Fruit fly (Drosophila melanogaster): ENCODE results near the gene tnc.
A peak's percentile ranks its signal among the peaks of the same experiment; 100 is the strongest.

tnc gene

dm6 chr3R:25023056-25023455 lies 38.9 kb downstream of the tnc start, which contains the start of gene beta4GalT7:
TSS of gene beta4GalT7 (plus strand) at chr3R:25023256.
- peak; percentile 40; the same call in 1 of the 3 replicates for TF ChIP-seq CG34422 (GFP tag; IDR thresholded peaks at IDR 0.05)
- no peak for TF ChIP-seq Meics (GFP tag; optimal IDR thresholded peaks at IDR 0.05)
- peak; percentile 17 for TF ChIP-seq MESR4 (GFP tag; optimal IDR thresholded peaks at IDR 0.05)
- no peak for TF ChIP-seq ATbp (GFP tag; optimal IDR thresholded peaks at IDR 0.05)
- peak; percentile 46; the same call in 1 of the 2 replicates for TF ChIP-seq CG13287 (GFP tag; IDR thresholded peaks at IDR 0.05; ENCODE audit: partially characterized antibody)
- TF ChIP-seq trem (tag; optimal IDR thresholded peaks at IDR 0.05), result peak; percentile 7
- TF ChIP-seq Ets97D (GFP tag; optimal IDR thresholded peaks at IDR 0.05), result peak; percentile 10
- peak; percentile 84 for TF ChIP-seq Dp (GFP tag; optimal IDR thresholded peaks at IDR 0.05)
- TF ChIP-seq Dref (GFP tag; IDR thresholded peaks at IDR 0.05), result peak; percentile 70
- no peak for TF ChIP-seq CG17359 (tag; optimal IDR thresholded peaks at IDR 0.05)
- peak; percentile 69 for TF ChIP-seq MBD-R2 (GFP tag; IDR thresholded peaks at IDR 0.05)
- no peak for TF ChIP-seq pan (optimal IDR thresholded peaks at IDR 0.05)
- no peak for TF ChIP-seq pan (GFP tag; optimal IDR thresholded peaks at IDR 0.05 in 1 of 2, IDR thresholded peaks at IDR 0.05 in 1 of 2)
- peak; percentile 25; the same call in 1 of the 2 replicates for TF ChIP-seq Scr (GFP tag; IDR thresholded peaks at IDR 0.05; ENCODE audit: partially characterized antibody)
- peak; percentile 48 for TF ChIP-seq CG15514 (GFP tag; optimal IDR thresholded peaks at IDR 0.05)
- TF ChIP-seq amos (GFP tag; IDR thresholded peaks at IDR 0.05; ENCODE audit: partially characterized antibody), result peak; percentile 22; the same call in 1 of the 2 replicates
- peak; percentile 87 for TF ChIP-seq E2f2 (GFP tag; IDR thresholded peaks at IDR 0.05)
- TF ChIP-seq CG14050 (GFP tag; IDR thresholded peaks at IDR 0.05), result no peak
- no peak for TF ChIP-seq CG9437 (GFP tag; optimal IDR thresholded peaks at IDR 0.05)
- TF ChIP-seq hkb (optimal IDR thresholded peaks at IDR 0.05), result no peak
- no peak for TF ChIP-seq hkb (GFP tag; IDR thresholded peaks at IDR 0.05)
- peak; percentile 36 for TF ChIP-seq Med (GFP tag)
- peak; percentile 11 for TF ChIP-seq YL-1 (GFP tag; optimal IDR thresholded peaks at IDR 0.05)
- TF ChIP-seq Myb (GFP tag; optimal IDR thresholded peaks at IDR 0.05), result peak; percentile 96
- peak; percentile 26 for TF ChIP-seq BEAF-32 (GFP tag; optimal IDR thresholded peaks at IDR 0.05)
- TF ChIP-seq pzg (GFP tag; optimal IDR thresholded peaks at IDR 0.05), result peak; percentile 57
- peak; percentile 97 for TF ChIP-seq CG11560 (tag; IDR thresholded peaks at IDR 0.05)
- no peak for TF ChIP-seq CG2712 (tag; optimal IDR thresholded peaks at IDR 0.05)
- peak; percentile 46 for TF ChIP-seq CG1603 (tag; optimal IDR thresholded peaks at IDR 0.05)
- no peak for TF ChIP-seq CkIIα-i1 (GFP tag; IDR thresholded peaks at IDR 0.05)
- TF ChIP-seq CG14710 (tag; optimal IDR thresholded peaks at IDR 0.05), result peak; percentile 6
- TF ChIP-seq CG9797 (GFP tag; optimal IDR thresholded peaks at IDR 0.05), result peak; percentile 56
- TF ChIP-seq CG10147 (GFP tag; optimal IDR thresholded peaks at IDR 0.05), result no peak
- peak; percentile 79 for TF ChIP-seq gfzf (GFP tag; optimal IDR thresholded peaks at IDR 0.05)
- TF ChIP-seq nau (GFP tag; optimal IDR thresholded peaks at IDR 0.05), result no peak
- TF ChIP-seq CG2116 (GFP tag; optimal IDR thresholded peaks at IDR 0.05), result peak; percentile 57

dm6 chr3R:25024895-25025557 lies 40.8 kb downstream of the tnc start, which contains the start of the genes EMC6 and Hr96:
TSS of gene EMC6 (minus strand) at chr3R:25025017.
TSS of gene Hr96 (plus strand) at chr3R:25025235.
- peak; percentile 94 for TF ChIP-seq CG12744 (GFP tag; optimal IDR thresholded peaks at IDR 0.05)
- no peak for TF ChIP-seq Dfd (GFP tag; optimal IDR thresholded peaks at IDR 0.05)
- TF ChIP-seq pum (GFP tag; optimal IDR thresholded peaks at IDR 0.05), result peak; percentile 93
- TF ChIP-seq Opbp (GFP tag; IDR thresholded peaks at IDR 0.05; ENCODE audit: partially characterized antibody), result peak; percentile 65; the same call in 1 of the 3 replicates
- TF ChIP-seq chif (GFP tag; optimal IDR thresholded peaks at IDR 0.05), result peak; percentile 89 to 94
- TF ChIP-seq CG11398 (GFP tag; optimal IDR thresholded peaks at IDR 0.05), result peak; percentile 82
- TF ChIP-seq CrebB (tag; optimal IDR thresholded peaks at IDR 0.05), result peak; percentile 92
- peak; percentile 92 for TF ChIP-seq Drgx (GFP tag; IDR thresholded peaks at IDR 0.05)
- TF ChIP-seq H15 (GFP tag; IDR thresholded peaks at IDR 0.05), result peak; percentile 93
- TF ChIP-seq CG34224 (GFP tag; IDR thresholded peaks at IDR 0.05; ENCODE audit: partially characterized antibody), result peak; percentile 64; the same call in 2 of the 3 replicates
- TF ChIP-seq zen2 (GFP tag; IDR thresholded peaks at IDR 0.05; ENCODE audit: partially characterized antibody), result peak; percentile 50; the same call in 1 of the 3 replicates
- TF ChIP-seq toy (GFP tag; IDR thresholded peaks at IDR 0.05), result peak; percentile 78
- peak; percentile 92 for TF ChIP-seq PHDP (tag; optimal IDR thresholded peaks at IDR 0.05)
- peak; percentile 30 for TF ChIP-seq bigmax (GFP tag; optimal IDR thresholded peaks at IDR 0.05)
- TF ChIP-seq CG33213 (GFP tag; optimal IDR thresholded peaks at IDR 0.05), result peak; percentile 90
